Worm (Caenorhabditis elegans) whole organism, midembryonic: Measurements from ENCODE around the gene F31F4.11.

ENCODE experiments used
- klf-2 ChIP-seq: fragments of 200-800 bp; sonication (Bioruptor generic); conservative IDR thresholded peaks from 2 replicates; pipeline ENCODE4 v1.3.6; 2022; ENCODE audit warnings: missing genetic modification reagents, missing genetic modification characterization, missing compliant biosample characterization
- tab-1 ChIP-seq: fragments of 200-800 bp; sonication (Bioruptor generic); IDR thresholded peaks from 2 replicates; pipeline ENCODE4 v1.3.6; 2022; ENCODE audit warnings: missing genetic modification characterization, missing compliant biosample characterization
- ztf-23 ChIP-seq: fragments of 200-800 bp; sonication (Bioruptor generic); IDR thresholded peaks from 2 replicates; pipeline ENCODE4 v1.3.6; 2022; ENCODE audit warnings: missing genetic modification reagents, missing genetic modification characterization, missing compliant biosample characterization

- TF ChIP-seq klf-2 (GFP tag; lab: Robert Waterston, UW) (no peak), ztf-23 (GFP tag; lab: Robert Waterston, UW) (no peak), tab-1 (no peak)
These were observed 44.6 kb upstream of the F31F4.11 start, which contains the start of gene srbc-39 for ce11 chrV:708808-709207.
